Fruit fly (Drosophila melanogaster) whole organism, embryonic: Measurements from ENCODE around the gene chrb.
A peak's percentile ranks its signal among the peaks of the same experiment; 100 is the strongest.

Source experiments
- CG11695 ChIP-seq: fragments of 200-800 bp; sonication (Bioruptor generic); IDR thresholded peaks from 3 replicates; pipeline ENCODE4 v1.3.6; 2022; ENCODE audit warnings: missing biosample characterization, missing genetic modification characterization
- CG12071 ChIP-seq: fragments of 200-800 bp; sonication (Bioruptor generic); optimal IDR thresholded peaks from 3 replicates; lab custom pipeline; 2018; ENCODE audit warnings: missing biosample characterization, mild to moderate bottlenecking, missing genetic modification characterization
- CG12236 ChIP-seq: fragments of 200-800 bp; sonication (Bioruptor generic); optimal IDR thresholded peaks from 2 replicates; lab custom pipeline; 2016; ENCODE audit warnings: missing biosample characterization, missing genetic modification characterization
- CG1233 ChIP-seq: fragments of 200-800 bp; sonication (Bioruptor generic); optimal IDR thresholded peaks from 4 replicates; lab custom pipeline; 2018; ENCODE audit warnings: missing biosample characterization, mild to moderate bottlenecking, missing genetic modification characterization
- CG14860 ChIP-seq: fragments of 200-800 bp; sonication (Bioruptor generic); IDR thresholded peaks from 3 replicates; pipeline ENCODE4 v1.3.6; 2022; ENCODE audit warnings: missing biosample characterization, missing genetic modification characterization; ENCODE audit not compliant: partially characterized antibody
- CG14965 ChIP-seq: fragments of 200-800 bp; sonication (Bioruptor generic); optimal IDR thresholded peaks from 2 replicates; lab custom pipeline; 2016; ENCODE audit warnings: missing biosample characterization, missing genetic modification characterization, borderline replicate concordance
- CG15011 ChIP-seq: fragments of 200-800 bp; sonication (Bioruptor generic); optimal IDR thresholded peaks from 3 replicates; lab custom pipeline; 2018; ENCODE audit warnings: missing biosample characterization, mild to moderate bottlenecking, missing genetic modification characterization
- CG1529 ChIP-seq: fragments of 200-800 bp; sonication (Bioruptor generic); optimal IDR thresholded peaks from 3 replicates; lab custom pipeline; 2018; ENCODE audit warnings: missing biosample characterization, missing genetic modification characterization
- CG15479 ChIP-seq: fragments of 200-800 bp; sonication (Bioruptor generic); optimal IDR thresholded peaks from 3 replicates; lab custom pipeline; 2019; ENCODE audit warnings: missing biosample characterization, mild to moderate bottlenecking, missing genetic modification characterization, moderate library complexity
- CG1603 ChIP-seq: fragments of 200-800 bp; sonication (Bioruptor generic); optimal IDR thresholded peaks from 2 replicates; lab custom pipeline; 2019; ENCODE audit warnings: missing biosample characterization, mild to moderate bottlenecking, missing genetic modification characterization, moderate library complexity
- CG18619 ChIP-seq: fragments of 200-800 bp; sonication (Bioruptor generic); optimal IDR thresholded peaks from 3 replicates; lab custom pipeline; 2017; ENCODE audit warnings: missing biosample characterization, mild to moderate bottlenecking, missing genetic modification characterization
- CG2202 ChIP-seq: fragments of 200-800 bp; sonication (Bioruptor generic); optimal IDR thresholded peaks from 2 replicates; lab custom pipeline; 2018; ENCODE audit warnings: missing biosample characterization, mild to moderate bottlenecking, missing genetic modification characterization
- CG32772 ChIP-seq: fragments of 200-800 bp; sonication (Bioruptor generic); IDR thresholded peaks from 2 replicates; pipeline ENCODE4 v1.3.6; 2022; ENCODE audit warnings: missing biosample characterization, missing genetic modification characterization
- CG3838 ChIP-seq: fragments of 200-800 bp; sonication (Bioruptor generic); optimal IDR thresholded peaks from 3 replicates; lab custom pipeline; 2016; ENCODE audit warnings: missing biosample characterization, missing genetic modification characterization
- CG5180 ChIP-seq: fragments of 200-800 bp; sonication (Bioruptor generic); optimal IDR thresholded peaks from 3 replicates; lab custom pipeline; 2017; ENCODE audit warnings: missing biosample characterization, missing genetic modification characterization, mild to moderate bottlenecking, moderate library complexity, missing genetic modification reagents
- CG6683 ChIP-seq: fragments of 200-800 bp; sonication (Bioruptor generic); optimal IDR thresholded peaks from 2 replicates; lab custom pipeline; 2017; ENCODE audit warnings: missing biosample characterization, mild to moderate bottlenecking, missing genetic modification characterization, missing genetic modification reagents
- CG6689 ChIP-seq: fragments of 200-800 bp; sonication (Bioruptor generic); IDR thresholded peaks from 2 replicates; pipeline ENCODE4 v1.3.6; 2022; ENCODE audit warnings: missing biosample characterization, missing genetic modification characterization
- CG6813 ChIP-seq: fragments of 200-800 bp; sonication (Bioruptor generic); optimal IDR thresholded peaks from 2 replicates; lab custom pipeline; 2017; ENCODE audit warnings: missing biosample characterization, missing genetic modification characterization, mild to moderate bottlenecking, moderate library complexity, missing genetic modification reagents
- CG7839 ChIP-seq: fragments of 200-800 bp; sonication (Bioruptor generic); optimal IDR thresholded peaks from 3 replicates; lab custom pipeline; 2018; ENCODE audit warnings: missing biosample characterization, mild to moderate bottlenecking, missing genetic modification characterization, moderate library complexity
- CG8944 ChIP-seq: fragments of 200-800 bp; sonication (Bioruptor generic); optimal IDR thresholded peaks from 3 replicates; lab custom pipeline; 2016; ENCODE audit warnings: missing biosample characterization, missing genetic modification characterization
- CG9609 ChIP-seq: fragments of 200-800 bp; sonication (Bioruptor generic); optimal IDR thresholded peaks from 3 replicates; lab custom pipeline; 2016; ENCODE audit warnings: missing biosample characterization, missing genetic modification characterization
- Dfd ChIP-seq, 2 experiments: fragments of >200 bp; optimal IDR thresholded peaks; 2 replicates each; lab custom pipeline; 2017; ENCODE audit warnings: missing biosample characterization in 2 of 2, missing genetic modification characterization in 2 of 2
- Gug ChIP-seq: fragments of 200-800 bp; sonication (Bioruptor generic); IDR thresholded peaks from 4 replicates; pipeline ENCODE4 v1.3.6; 2022; ENCODE audit warnings: missing biosample characterization, missing genetic modification characterization
- HLH54F ChIP-seq: fragments of 200-800 bp; sonication (Bioruptor generic); optimal IDR thresholded peaks from 3 replicates; lab custom pipeline; 2016; ENCODE audit warnings: missing biosample characterization, missing genetic modification characterization
- HLHmδ ChIP-seq: fragments of 200-800 bp; sonication (Bioruptor generic); optimal IDR thresholded peaks from 2 replicates; lab custom pipeline; 2018; ENCODE audit warnings: missing biosample characterization, mild to moderate bottlenecking, missing genetic modification characterization, moderate library complexity
- HmgZ ChIP-seq: fragments of 200-800 bp; sonication (Bioruptor generic); optimal IDR thresholded peaks from 2 replicates; lab custom pipeline; 2018; ENCODE audit warnings: missing biosample characterization, mild to moderate bottlenecking, missing genetic modification characterization
- Hr78 ChIP-seq, 2 experiments: fragments of 200-800 bp in 1 of 2; fragments of >200 bp in 1 of 2; sonication (Bioruptor generic) in 1 of 2; optimal IDR thresholded peaks; 2 replicates each; lab custom pipeline; 2017 to 2019; ENCODE audit warnings: missing biosample characterization in 2 of 2, missing genetic modification characterization in 2 of 2, mild to moderate bottlenecking in 1 of 2, moderate library complexity in 1 of 2
- MTF-1 ChIP-seq: fragments of 200-800 bp; sonication (Bioruptor generic); optimal IDR thresholded peaks from 2 replicates; lab custom pipeline; 2018; ENCODE audit warnings: missing biosample characterization, mild to moderate bottlenecking, missing genetic modification characterization, borderline replicate concordance
- Meics ChIP-seq: fragments of 200-800 bp; sonication (Bioruptor generic); optimal IDR thresholded peaks from 2 replicates; lab custom pipeline; 2017; ENCODE audit warnings: missing biosample characterization, mild to moderate bottlenecking, missing genetic modification characterization
- Ravus ChIP-seq: fragments of 200-800 bp; sonication (Bioruptor generic); IDR thresholded peaks from 2 replicates; pipeline ENCODE4 v1.3.6; 2022; ENCODE audit warnings: missing biosample characterization, missing genetic modification characterization
- Sox100B ChIP-seq: fragments of 200-800 bp; sonication (Bioruptor generic); optimal IDR thresholded peaks from 3 replicates; lab custom pipeline; 2018; ENCODE audit warnings: missing biosample characterization, mild to moderate bottlenecking, missing genetic modification characterization
- TFAM ChIP-seq: fragments of 200-800 bp; sonication (Bioruptor generic); optimal IDR thresholded peaks from 2 replicates; lab custom pipeline; 2017; ENCODE audit warnings: missing biosample characterization, missing genetic modification characterization, inconsistent platforms
- aop ChIP-seq: fragments of 200-800 bp; sonication (Bioruptor generic); IDR thresholded peaks from 2 replicates; pipeline ENCODE4 v1.3.6; 2022; ENCODE audit warnings: missing biosample characterization, missing genetic modification characterization
- ash1 ChIP-seq: fragments of 200-800 bp; sonication (Bioruptor generic); optimal IDR thresholded peaks from 2 replicates; lab custom pipeline; 2018; ENCODE audit warnings: missing biosample characterization, mild to moderate bottlenecking, missing genetic modification characterization
- ato ChIP-seq: fragments of 200-800 bp; sonication (Bioruptor generic); IDR thresholded peaks from 2 replicates; pipeline ENCODE4 v1.3.6; 2022; ENCODE audit warnings: missing biosample characterization, missing genetic modification characterization; ENCODE audit not compliant: partially characterized antibody
- corto ChIP-seq: fragments of 200-800 bp; sonication (Bioruptor generic); optimal IDR thresholded peaks from 2 replicates; lab custom pipeline; 2016; ENCODE audit warnings: missing biosample characterization, mild to moderate bottlenecking, missing genetic modification characterization, moderate library complexity
- crp ChIP-seq, 2 experiments: fragments of 200-800 bp; sonication (Bioruptor generic); optimal IDR thresholded peaks; 2 replicates in 1 of 2; 3 replicates in 1 of 2; lab custom pipeline; 2017; ENCODE audit warnings: missing biosample characterization in 2 of 2, missing genetic modification characterization in 2 of 2, mild to moderate bottlenecking in 1 of 2, moderate library complexity in 1 of 2
- dmrt11E ChIP-seq: fragments of 200-800 bp; sonication (Bioruptor generic); optimal IDR thresholded peaks from 3 replicates; lab custom pipeline; 2018; ENCODE audit warnings: missing biosample characterization, mild to moderate bottlenecking, missing genetic modification characterization, moderate library complexity
- fd96Cb ChIP-seq: fragments of 200-800 bp; sonication (Bioruptor generic); optimal IDR thresholded peaks from 2 replicates; lab custom pipeline; 2018; ENCODE audit warnings: missing biosample characterization, mild to moderate bottlenecking, missing genetic modification characterization, moderate library complexity
- gsb-n ChIP-seq: fragments of 200-800 bp; sonication (Bioruptor generic); optimal IDR thresholded peaks from 3 replicates; lab custom pipeline; 2018; ENCODE audit warnings: missing biosample characterization, mild to moderate bottlenecking, missing genetic modification characterization
- hkb ChIP-seq, 2 experiments: fragments of 200-800 bp in 1 of 2; fragments of >200 bp in 1 of 2; sonication (Bioruptor generic) in 1 of 2; IDR thresholded peaks in 1 of 2; optimal IDR thresholded peaks in 1 of 2; 2 replicates each; pipeline versions ENCODE4 v1.3.6 to Lab custom; 2017 to 2022; ENCODE audit warnings: missing biosample characterization in 1 of 2, missing genetic modification characterization in 1 of 2
- kni ChIP-seq: fragments of 200-800 bp; sonication (Bioruptor generic); optimal IDR thresholded peaks from 3 replicates; lab custom pipeline; 2017; ENCODE audit warnings: mild to moderate bottlenecking, missing biosample characterization, missing genetic modification reagents, missing genetic modification characterization
- seq ChIP-seq: fragments of 200-800 bp; sonication (Bioruptor generic); IDR thresholded peaks from 2 replicates; pipeline ENCODE4 v1.3.6; 2022; ENCODE audit warnings: missing biosample characterization, missing genetic modification characterization
- slou ChIP-seq: fragments of 200-800 bp; sonication (Bioruptor generic); optimal IDR thresholded peaks from 3 replicates; lab custom pipeline; 2016; ENCODE audit warnings: missing biosample characterization, missing genetic modification characterization
- stc ChIP-seq: fragments of 200-800 bp; sonication (Bioruptor generic); IDR thresholded peaks from 2 replicates; pipeline ENCODE4 v1.3.6; 2022; ENCODE audit warnings: missing biosample characterization, missing genetic modification characterization
- tio ChIP-seq: fragments of 200-800 bp; sonication (Bioruptor generic); optimal IDR thresholded peaks from 2 replicates; lab custom pipeline; 2017; ENCODE audit warnings: missing biosample characterization, missing genetic modification characterization, inconsistent platforms
- tll ChIP-seq, 2 experiments: fragments of 200-800 bp in 1 of 2; fragments of >200 bp in 1 of 2; sonication (Bioruptor generic) in 1 of 2; optimal IDR thresholded peaks; 2 replicates each; lab custom pipeline; 2017 to 2019; ENCODE audit warnings: missing biosample characterization in 2 of 2, missing genetic modification characterization in 2 of 2, mild to moderate bottlenecking in 1 of 2, moderate library complexity in 1 of 2
- zen ChIP-seq: fragments of 200-800 bp; sonication (Bioruptor generic); optimal IDR thresholded peaks from 3 replicates; lab custom pipeline; 2018; ENCODE audit warnings: missing biosample characterization, mild to moderate bottlenecking, missing genetic modification characterization, moderate library complexity
- zfh1 ChIP-seq: fragments of 200-800 bp; sonication (Bioruptor generic); IDR thresholded peaks from 3 replicates; pipeline ENCODE4 v1.3.6; 2022; ENCODE audit warnings: missing biosample characterization, missing genetic modification characterization

chrb gene

DNA sequence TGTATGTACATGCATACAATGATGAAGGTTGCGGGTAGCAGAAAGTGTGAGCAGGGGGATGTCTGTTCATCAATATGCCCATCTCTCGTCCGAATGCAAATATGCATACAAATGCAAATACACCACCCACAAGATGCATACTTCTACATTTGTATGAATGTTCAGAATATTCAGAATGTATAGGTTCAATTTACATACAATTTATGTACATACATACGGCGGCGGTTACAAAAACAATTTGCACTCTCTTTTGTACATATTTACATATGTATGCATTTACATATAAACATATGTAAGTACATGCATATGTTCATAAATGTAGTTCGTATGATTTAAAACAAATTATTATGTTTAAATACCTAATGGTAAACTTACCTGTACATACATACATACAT is 4.5 kb downstream of the chrb start (continued):
- no peak for TF ChIP-seq CG6689 (GFP tag; lab: Robert Waterston, UW)
- TF ChIP-seq Ravus: no peak
- TF ChIP-seq Sox100B (GFP tag; lab: Kevin White, UChicago): peak; percentile 33
- TF ChIP-seq ato (GFP tag; lab: Robert Waterston, UW): no peak
- peak; percentile 48 for TF ChIP-seq CG1529 (GFP tag; lab: Kevin White, UChicago)
- no peak for TF ChIP-seq CG6683 (GFP tag; lab: Kevin White, UChicago)
- TF ChIP-seq CG14965 (GFP tag; lab: Kevin White, UChicago): no peak
- TF ChIP-seq hkb (optimal IDR thresholded peaks at IDR 0.05; lab: Kevin White, UChicago): no peak
- TF ChIP-seq hkb (GFP tag; IDR thresholded peaks at IDR 0.05; lab: Robert Waterston, UW): no peak
- no peak for TF ChIP-seq CG18619 (GFP tag; lab: Kevin White, UChicago)
- TF ChIP-seq Meics (GFP tag; lab: Kevin White, UChicago): no peak
- no peak for TF ChIP-seq Hr78 (GFP tag; optimal IDR thresholded peaks at IDR 0.05; lab: Kevin White, UChicago)
- peak; percentile 13 for TF ChIP-seq CG15479 (GFP tag; lab: Kevin White, UChicago)
- TF ChIP-seq CG6813 (GFP tag; lab: Kevin White, UChicago): peak; percentile 30
- TF ChIP-seq CG2202: peak; percentile 23
- no peak for TF ChIP-seq Dfd (GFP tag; optimal IDR thresholded peaks at IDR 0.05; lab: Kevin White, UChicago)
- peak; percentile 3 for TF ChIP-seq MTF-1 (GFP tag; lab: Kevin White, UChicago)
- no peak for TF ChIP-seq HLH54F (GFP tag; lab: Kevin White, UChicago)
- TF ChIP-seq seq (GFP tag; lab: Robert Waterston, UW): no peak
- TF ChIP-seq CG5180: no peak
- peak; percentile 13 for TF ChIP-seq fd96Cb
- TF ChIP-seq HLHmδ: no peak
- TF ChIP-seq CG9609 (GFP tag; lab: Kevin White, UChicago): no peak
- TF ChIP-seq crp (GFP tag; optimal IDR thresholded peaks at IDR 0.05; lab: Kevin White, UChicago): no peak
- TF ChIP-seq CG14860 (GFP tag; lab: Robert Waterston, UW): no peak
- TF ChIP-seq CG7839: no peak
- TF ChIP-seq tio (GFP tag; lab: Kevin White, UChicago): no peak
- no peak for TF ChIP-seq ash1 (GFP tag; lab: Kevin White, UChicago)
- no peak for TF ChIP-seq CG12071 (GFP tag; lab: Kevin White, UChicago)
- no peak for TF ChIP-seq gsb-n (tag; lab: Kevin White, UChicago)
- peak; percentile 47; the same call in 1 of the 3 replicates for TF ChIP-seq zfh1 (GFP tag; lab: Robert Waterston, UW)
- TF ChIP-seq CG3838: no peak
- no peak for TF ChIP-seq aop
- peak; percentile 56 for TF ChIP-seq dmrt11E
- TF ChIP-seq tll (GFP tag; optimal IDR thresholded peaks at IDR 0.05; lab: Kevin White, UChicago): no peak
- TF ChIP-seq HmgZ (tag; lab: Kevin White, UChicago): no peak
- no peak for TF ChIP-seq corto (GFP tag; lab: Kevin White, UChicago)
- no peak for TF ChIP-seq CG12236
- TF ChIP-seq Gug (GFP tag; lab: Robert Waterston, UW): no peak
- no peak for TF ChIP-seq slou (GFP tag; lab: Kevin White, UChicago)
- no peak for TF ChIP-seq TFAM (GFP tag; lab: Kevin White, UChicago)
- peak; percentile 58 for TF ChIP-seq CG1603 (tag; lab: Kevin White, UChicago)
- TF ChIP-seq CG15011: no peak
- TF ChIP-seq stc: no peak; the same call in 1 of the 2 replicates
- no peak for TF ChIP-seq CG32772 (GFP tag; lab: Robert Waterston, UW)
- peak; percentile 42 for TF ChIP-seq CG1233 (GFP tag; lab: Kevin White, UChicago)
- no peak for TF ChIP-seq CG11695 (GFP tag; lab: Robert Waterston, UW)
- peak; percentile 5 for TF ChIP-seq kni (GFP tag; lab: Kevin White, UChicago)
- TF ChIP-seq zen (tag; lab: Kevin White, UChicago): no peak
- no peak for TF ChIP-seq CG8944 (GFP tag; lab: Kevin White, UChicago)
